Fruit fly (Drosophila melanogaster): ENCODE data around the gene Dlip1.

Gene Dlip1

DNA sequence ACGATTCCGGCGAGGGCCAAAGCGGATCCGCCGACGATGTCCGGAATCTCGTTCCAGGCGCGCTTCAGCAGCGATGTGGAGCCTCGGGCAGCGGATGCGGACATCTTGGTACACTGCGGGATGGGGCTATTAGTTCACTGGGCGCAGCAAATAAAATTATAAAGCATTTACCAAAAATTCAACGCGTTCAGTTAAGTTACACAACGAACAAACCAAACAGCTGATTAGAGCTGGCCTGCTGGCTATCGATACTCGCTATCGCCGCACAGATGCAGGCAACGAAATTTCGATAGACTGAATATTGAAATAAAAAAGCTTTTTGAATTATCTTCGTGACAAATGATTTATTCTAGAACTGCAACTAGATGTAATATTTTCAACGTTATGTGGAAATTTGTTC is 1.3 kb downstream of the Dlip1 start, which contains the start of gene NdufA3:
TSS of gene NdufA3 (minus strand) at position 317 of the 400 bp plus-strand sequence.
- peak; percentile 41 for TF ChIP-seq CG17801 (GFP tag; optimal IDR thresholded peaks at IDR 0.05; ENCODE audit: partially characterized antibody)

DNA sequence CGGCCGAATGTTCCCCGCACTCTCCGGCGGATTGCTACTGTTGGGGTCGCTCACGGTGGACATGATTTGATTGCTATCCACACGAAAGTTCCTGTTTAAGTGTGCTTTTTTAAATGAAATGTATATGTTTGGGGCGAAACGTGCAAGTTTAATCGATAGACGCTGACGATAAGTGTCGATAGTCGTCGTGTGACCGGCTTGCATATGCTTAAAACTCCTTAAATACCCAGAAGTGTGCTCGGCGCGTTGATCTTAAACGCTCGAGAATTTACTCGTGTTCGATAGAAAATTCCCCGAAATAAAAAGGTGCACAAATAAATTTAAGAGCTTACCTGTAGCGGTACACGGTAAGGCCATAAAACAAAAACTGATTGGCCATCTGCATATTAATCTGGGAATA is 3.5 kb downstream of the Dlip1 start, which contains the start of the genes Zpr1 and CG44532:
TSS of gene Zpr1 (minus strand) at position 179 of the 400 bp plus-strand sequence.
TSS of gene CG44532 (plus strand) at position 181 of the 400 bp plus-strand sequence.
- no peak for TF ChIP-seq CG17801 (GFP tag; optimal IDR thresholded peaks at IDR 0.05; ENCODE audit: partially characterized antibody)

- TF ChIP-seq CG17801 (GFP tag; optimal IDR thresholded peaks at IDR 0.05; ENCODE audit: partially characterized antibody): peak; percentile 74
These were observed 4.7 kb downstream of the Dlip1 start, which contains the start of gene mei-P26 for dm6 chrX:9163110-9163509. TSS of gene mei-P26 (plus strand) at chrX:9163255.

dm6 chrX:9163645-9164509 is 5.5 kb downstream of the Dlip1 start:
- peak; percentile 67 for TF ChIP-seq CG17801 (GFP tag; optimal IDR thresholded peaks at IDR 0.05; ENCODE audit: partially characterized antibody)

- no peak for TF ChIP-seq CG17801 (GFP tag; optimal IDR thresholded peaks at IDR 0.05; ENCODE audit: partially characterized antibody)
These were observed 6.4 kb downstream of the Dlip1 start for dm6 chrX:9164510-9165506.

DNA sequence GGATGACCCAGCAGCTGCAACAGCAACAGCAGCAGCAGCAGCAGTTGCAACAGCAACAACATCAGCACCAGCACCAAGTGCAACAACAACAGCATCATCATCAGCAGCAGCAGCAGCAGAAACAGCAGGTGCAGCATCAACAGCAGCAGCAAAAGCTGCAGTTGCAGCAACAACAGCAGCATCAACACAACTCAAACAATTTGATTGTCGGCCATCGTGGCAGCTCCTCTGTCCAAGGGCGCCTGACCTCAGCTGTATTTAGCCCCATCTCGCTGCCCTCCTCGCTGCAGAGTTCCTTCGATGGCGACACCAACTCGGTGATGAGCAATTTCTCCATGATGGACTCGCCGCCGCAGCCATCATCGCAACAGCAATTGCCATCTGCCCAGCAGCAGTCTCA is 9.9 kb downstream of the Dlip1 start:
- no peak for TF ChIP-seq CG17801 (GFP tag; optimal IDR thresholded peaks at IDR 0.05; ENCODE audit: partially characterized antibody)

- TF ChIP-seq CG17801 (GFP tag; optimal IDR thresholded peaks at IDR 0.05; ENCODE audit: partially characterized antibody): no peak
These were observed 29.0 kb downstream of the Dlip1 start for dm6 chrX:9187429-9187828.

dm6 chrX:9190555-9191184 is 32.2 kb downstream of the Dlip1 start, which contains the start of gene CG12115:
TSS of gene CG12115 (minus strand) at chrX:9190605.
- TF ChIP-seq CG17801 (GFP tag; optimal IDR thresholded peaks at IDR 0.05; ENCODE audit: partially characterized antibody): no peak

DNA sequence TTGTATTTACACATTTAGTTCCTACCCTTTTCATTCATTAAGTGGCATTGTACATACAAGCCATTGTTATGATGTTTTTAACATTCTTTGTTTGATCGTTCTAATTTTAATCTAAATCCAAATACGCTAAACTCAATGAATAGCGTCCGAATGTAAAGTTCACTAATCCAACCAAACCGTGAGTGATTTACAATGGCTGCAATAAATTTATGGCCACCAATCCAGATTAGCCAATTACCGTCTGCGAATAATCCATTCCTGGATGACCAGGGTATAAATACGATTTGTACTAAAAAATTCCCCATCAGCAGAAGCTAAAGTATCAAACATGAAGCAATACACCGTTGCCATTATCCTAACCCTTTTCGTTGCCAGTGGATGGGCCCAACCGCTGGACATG is 32.9 kb downstream of the Dlip1 start, which contains the start of gene CG12057:
TSS of gene CG12057 (plus strand) at position 301 of the 400 bp plus-strand sequence.
- no peak for TF ChIP-seq CG17801 (GFP tag; optimal IDR thresholded peaks at IDR 0.05; ENCODE audit: partially characterized antibody)

DNA sequence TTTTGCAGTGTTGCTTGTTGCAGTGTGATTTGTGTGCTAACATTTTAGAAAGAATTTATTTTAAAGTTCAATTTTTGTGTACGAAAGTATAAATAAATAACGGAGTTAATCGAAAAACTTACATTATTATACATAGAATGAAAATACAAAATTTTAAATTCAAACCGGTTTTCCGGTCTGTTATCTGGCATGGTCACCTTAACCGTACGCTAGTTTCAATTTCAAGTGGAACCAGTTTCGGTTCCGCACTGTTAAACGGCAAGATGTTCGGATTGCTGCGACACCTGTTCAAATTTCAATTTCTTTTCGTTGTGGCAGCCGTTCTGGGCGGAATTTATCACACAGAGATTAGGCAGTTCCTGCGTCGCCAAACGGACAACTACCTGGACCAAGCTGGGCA is 34.0 kb downstream of the Dlip1 start, which contains the start of gene CG12056:
TSS of gene CG12056 (plus strand) at position 241 of the 400 bp plus-strand sequence.
- TF ChIP-seq CG17801 (GFP tag; optimal IDR thresholded peaks at IDR 0.05; ENCODE audit: partially characterized antibody): no peak

DNA sequence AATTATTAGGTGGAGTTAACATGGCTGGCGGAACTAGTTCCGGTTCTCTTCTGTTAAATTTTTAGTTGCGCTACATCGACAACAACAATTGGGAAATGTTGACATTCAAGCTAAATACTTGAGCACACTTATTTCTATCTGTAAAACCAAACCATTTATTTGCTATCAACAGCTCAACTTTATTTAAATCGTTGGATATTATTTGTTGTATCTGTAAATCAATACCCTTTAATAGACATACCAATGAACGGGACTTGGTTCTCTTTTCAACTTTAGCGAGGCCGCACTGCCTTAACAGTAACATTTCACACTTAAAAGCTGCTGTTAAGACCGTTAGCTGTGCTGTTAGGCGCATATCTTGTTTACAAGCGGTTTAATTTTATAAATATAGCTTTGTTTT is 35.2 kb downstream of the Dlip1 start, which contains the start of gene CG12106:
TSS of gene CG12106 (plus strand) at position 295 of the 400 bp plus-strand sequence.
- TF ChIP-seq CG17801 (GFP tag; optimal IDR thresholded peaks at IDR 0.05; ENCODE audit: partially characterized antibody): peak; percentile 70

- no peak for TF ChIP-seq CG17801 (GFP tag; optimal IDR thresholded peaks at IDR 0.05; ENCODE audit: partially characterized antibody)
These were observed 36.9 kb downstream of the Dlip1 start for dm6 chrX:9195311-9195710.

DNA sequence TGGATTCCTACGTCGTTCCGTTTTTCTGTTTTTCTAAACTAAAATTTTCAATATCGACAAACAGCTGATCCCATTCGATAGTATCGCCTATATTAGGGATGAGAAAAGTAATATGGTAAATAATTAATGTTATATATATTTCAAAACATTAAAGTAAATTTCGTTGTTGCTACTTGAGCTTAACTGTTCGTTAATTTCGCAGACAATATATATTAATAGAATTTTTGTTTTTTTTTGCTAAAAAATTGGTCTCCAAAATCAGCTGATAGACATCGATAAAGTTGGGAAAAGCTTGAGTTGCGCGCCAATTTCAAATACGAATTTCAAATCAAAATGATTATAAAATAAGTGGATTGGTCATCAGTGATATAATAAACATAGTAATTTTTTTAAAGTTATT is 37.9 kb downstream of the Dlip1 start, which contains the start of gene CG12118:
TSS of gene CG12118 (minus strand) at position 53 of the 400 bp plus-strand sequence.
- peak; percentile 89 for TF ChIP-seq CG17801 (GFP tag; optimal IDR thresholded peaks at IDR 0.05; ENCODE audit: partially characterized antibody)

- TF ChIP-seq CG17801 (GFP tag; optimal IDR thresholded peaks at IDR 0.05; ENCODE audit: partially characterized antibody): no peak
These were observed 41.8 kb downstream of the Dlip1 start for dm6 chrX:9200234-9200633.

Data from ovary, adult (tissue).